Fruit fly (Drosophila melanogaster): ENCODE data around the gene Pdhb.

dm6 chr3R:29067091-29067490 is 45.8 kb upstream of the Pdhb start:
- no peak for TF ChIP-seq CG8478 (optimal IDR thresholded peaks at IDR 0.05)
- TF ChIP-seq CTCF (optimal IDR thresholded peaks at IDR 0.05), result no peak
